Worm (Caenorhabditis elegans) whole organism, early embryonic: ENCODE data around the gene T26C12.3.
A peak's percentile ranks its signal among the peaks of the same experiment; 100 is the strongest.

ENCODE experiments used
- B0310.2 ChIP-seq: sonication (generic microtip); optimal IDR thresholded peaks from 2 replicates; lab custom pipeline; 2016; ENCODE audit warnings: mild to moderate bottlenecking, missing genetic modification characterization, missing compliant biosample characterization
- F13C5.2 ChIP-seq: sonication (generic microtip); optimal IDR thresholded peaks from 2 replicates; lab custom pipeline; 2017; ENCODE audit warnings: mild to moderate bottlenecking, missing genetic modification characterization, inconsistent platforms, missing compliant biosample characterization
- aly-1 ChIP-seq: sonication (generic microtip); optimal IDR thresholded peaks from 2 replicates; lab custom pipeline; 2016; ENCODE audit warnings: missing genetic modification characterization, missing compliant biosample characterization
- ama-1 ChIP-seq: fragments of 150-350 bp; optimal IDR thresholded peaks from 2 replicates; lab custom pipeline; 2014
- ceh-13 ChIP-seq: fragments of 200-800 bp; sonication (Bioruptor generic); optimal IDR thresholded peaks from 2 replicates; lab custom pipeline; 2018; ENCODE audit warnings: mild to moderate bottlenecking, missing genetic modification characterization, missing compliant biosample characterization
- ceh-36 ChIP-seq: sonication (generic microtip); optimal IDR thresholded peaks from 2 replicates; lab custom pipeline; 2016; ENCODE audit warnings: missing genetic modification characterization, inconsistent platforms, missing compliant biosample characterization
- ets-7 ChIP-seq: sonication (generic microtip); optimal IDR thresholded peaks from 2 replicates; lab custom pipeline; 2016; ENCODE audit warnings: missing genotype, missing genetic modification characterization, missing compliant biosample characterization
- flt-1 ChIP-seq: fragments of 200-800 bp; sonication (Bioruptor generic); IDR thresholded peaks from 2 replicates; pipeline ENCODE4 v1.3.6; 2022; ENCODE audit warnings: missing genetic modification characterization, missing compliant biosample characterization
- hmbx-1 ChIP-seq: sonication (generic microtip); optimal IDR thresholded peaks from 2 replicates; lab custom pipeline; 2016; ENCODE audit warnings: mild to moderate bottlenecking, missing genetic modification characterization, missing compliant biosample characterization
- hmg-4 ChIP-seq: fragments of 200-800 bp; sonication (Bioruptor generic); optimal IDR thresholded peaks from 2 replicates; lab custom pipeline; 2018; ENCODE audit warnings: mild to moderate bottlenecking, missing genetic modification characterization, missing compliant biosample characterization
- hnd-1 ChIP-seq: sonication (generic microtip); optimal IDR thresholded peaks from 2 replicates; lab custom pipeline; 2016; ENCODE audit warnings: missing genetic modification characterization, missing compliant biosample characterization
- pes-1 ChIP-seq: fragments of 200-800 bp; sonication (Bioruptor generic); IDR thresholded peaks from 2 replicates; pipeline ENCODE4 v1.3.6; 2022; ENCODE audit warnings: missing genetic modification reagents, missing genetic modification characterization, missing compliant biosample characterization
- scrt-1 ChIP-seq: fragments of 200-800 bp; sonication (Bioruptor generic); IDR thresholded peaks from 2 replicates; pipeline ENCODE4 v1.3.6; 2022; ENCODE audit warnings: missing genetic modification characterization, missing compliant biosample characterization
- sea-1 ChIP-seq: fragments of 200-800 bp; sonication (Bioruptor generic); conservative IDR thresholded peaks from 2 replicates; pipeline ENCODE4 v1.3.6; 2022; ENCODE audit warnings: missing genetic modification characterization, missing compliant biosample characterization
- tbx-11 ChIP-seq: fragments of 200-800 bp; sonication (Bioruptor generic); IDR thresholded peaks from 2 replicates; pipeline ENCODE4 v1.3.6; 2022; ENCODE audit warnings: missing genetic modification characterization, missing compliant biosample characterization
- tbx-37 ChIP-seq: fragments of 200-800 bp; sonication (Bioruptor generic); conservative IDR thresholded peaks from 2 replicates; pipeline ENCODE4 v1.3.6; 2022; ENCODE audit warnings: missing genetic modification reagents, missing genetic modification characterization, missing compliant biosample characterization
- tra-4 ChIP-seq: sonication (generic microtip); optimal IDR thresholded peaks from 2 replicates; lab custom pipeline; 2017; ENCODE audit warnings: missing genetic modification characterization, missing compliant biosample characterization

The T26C12.3 gene

ce11 chrIV:3299229-3299628 lies 26.0 kb upstream of the T26C12.3 start:
- TF ChIP-seq tbx-37 (GFP tag; lab: Robert Waterston, UW) (no peak), sea-1 (GFP tag; lab: Robert Waterston, UW) (0 out of 2 replicates have a peak, but pooled peaks have one; percentile 29)

- TF ChIP-seq hmbx-1 (tag; lab: Kevin White, UChicago) (no peak), hmg-4 (GFP tag; lab: Kevin White, UChicago) (no peak), ama-1 (lab: Kevin White, UChicago) (no peak)
These were observed 25.1 kb upstream of the T26C12.3 start, which contains the start of gene W08E12.6 for ce11 chrIV:3298300-3298699. TSS of gene W08E12.6 (plus strand) at chrIV:3298600.

ce11 chrIV:3296578-3297549 lies 23.7 kb upstream of the T26C12.3 start:
- TF ChIP-seq scrt-1 (GFP tag; lab: Robert Waterston, UW) (no peak), B0310.2 (tag; lab: Kevin White, UChicago) (no peak), pes-1 (GFP tag; lab: Robert Waterston, UW) (no peak), sea-1 (GFP tag; lab: Robert Waterston, UW) (no peak)

- TF ChIP-seq ceh-13 (GFP tag; lab: Kevin White, UChicago) (peak; percentile 20), ceh-36 (tag; lab: Kevin White, UChicago) (no peak), hmg-4 (GFP tag; lab: Kevin White, UChicago) (peak; percentile 23), tbx-11 (GFP tag; lab: Robert Waterston, UW) (peak; percentile 64; the same call in 1 of the 2 replicates), flt-1 (GFP tag; lab: Robert Waterston, UW) (peak; percentile 20; the same call in 1 of the 2 replicates), scrt-1 (GFP tag; lab: Robert Waterston, UW) (peak; percentile 65), pes-1 (GFP tag; lab: Robert Waterston, UW) (peak; percentile 74), ets-7 (tag; lab: Kevin White, UChicago) (no peak), F13C5.2 (tag; lab: Kevin White, UChicago) (peak; percentile 83), ama-1 (lab: Kevin White, UChicago) (no peak), B0310.2 (tag; lab: Kevin White, UChicago) (no peak), sea-1 (GFP tag; lab: Robert Waterston, UW) (peak; percentile 38; the same call in 1 of the 2 replicates), hnd-1 (tag; lab: Kevin White, UChicago) (peak; percentile 16), aly-1 (no peak), tbx-37 (GFP tag; lab: Robert Waterston, UW) (0 out of 2 replicates have a peak, but pooled peaks have one; percentile 19), tra-4 (no peak), hmbx-1 (tag; lab: Kevin White, UChicago) (no peak)
These were observed 21.5 kb upstream of the T26C12.3 start, which contains the start of gene W08E12.7 for ce11 chrIV:3294553-3295185. TSS of gene W08E12.7 (plus strand) at chrIV:3295135.

ce11 chrIV:3293800-3294493 lies 20.8 kb upstream of the T26C12.3 start:
- TF ChIP-seq sea-1 (GFP tag; lab: Robert Waterston, UW) (no peak), ets-7 (tag; lab: Kevin White, UChicago) (no peak)

ce11 chrIV:3291977-3292561 lies 18.9 kb upstream of the T26C12.3 start, which contains the start of gene W08E12.8:
TSS of gene W08E12.8 (plus strand) at chrIV:3292371.
- TF ChIP-seq sea-1 (GFP tag; lab: Robert Waterston, UW) (no peak), tbx-11 (GFP tag; lab: Robert Waterston, UW) (no peak), aly-1 (no peak), F13C5.2 (tag; lab: Kevin White, UChicago) (no peak), B0310.2 (tag; lab: Kevin White, UChicago) (no peak), ama-1 (lab: Kevin White, UChicago) (no peak), flt-1 (GFP tag; lab: Robert Waterston, UW) (no peak), hmg-4 (GFP tag; lab: Kevin White, UChicago) (no peak), hnd-1 (tag; lab: Kevin White, UChicago) (no peak), tbx-37 (GFP tag; lab: Robert Waterston, UW) (no peak), hmbx-1 (tag; lab: Kevin White, UChicago) (no peak), ets-7 (tag; lab: Kevin White, UChicago) (no peak), pes-1 (GFP tag; lab: Robert Waterston, UW) (no peak), ceh-36 (tag; lab: Kevin White, UChicago) (no peak), ceh-13 (GFP tag; lab: Kevin White, UChicago) (no peak), tra-4 (no peak)
